Worm (Caenorhabditis elegans) whole organism, L1 larva: ENCODE measurements around the gene nhr-251.

Experiments
- C04F5.9 ChIP-seq: sonication (generic microtip); optimal IDR thresholded peaks from 2 replicates; lab custom pipeline; 2016; ENCODE audit warnings: missing genetic modification characterization, missing compliant biosample characterization
- lsy-2 ChIP-seq, 2 experiments: fragments of 150-350 bp; optimal IDR thresholded peaks; 2 replicates each; lab custom pipeline; 2014; ENCODE audit warnings: missing biosample characterization in 2 of 2, missing genetic modification characterization in 2 of 2

ce11 chrV:634855-635254, 34.5 kb downstream of the nhr-251 start, which contains the start of gene F48G7.10:
- TF ChIP-seq lsy-2 (tag; optimal IDR thresholded peaks at IDR 0.05; lab: Kevin White, UChicago) (no peak), C04F5.9 (tag; lab: Kevin White, UChicago) (no peak)
